Fruit fly (Drosophila melanogaster) whole organism, wandering third instar larva: ENCODE results near the gene CG13950.

ENCODE experiments used
- Abd-B ChIP-seq: fragments of >200 bp; optimal IDR thresholded peaks from 2 replicates; lab custom pipeline; 2017; ENCODE audit warnings: missing biosample characterization, missing genetic modification characterization
- CG9705 ChIP-seq: fragments of 200-800 bp; sonication (Bioruptor generic); optimal IDR thresholded peaks from 2 replicates; lab custom pipeline; 2018; ENCODE audit warnings: missing biosample characterization, mild to moderate bottlenecking, missing genetic modification characterization
- Dfd ChIP-seq: fragments of >200 bp; optimal IDR thresholded peaks from 2 replicates; lab custom pipeline; 2017; ENCODE audit warnings: missing biosample characterization, missing genetic modification characterization
- Dif ChIP-seq: fragments of 200-275, 200-300 bp; sonication (Bioruptor generic); optimal IDR thresholded peaks from 2 replicates; lab custom pipeline; 2018; ENCODE audit warnings: missing biosample characterization, missing genetic modification characterization; ENCODE audit not compliant: partially characterized antibody
- GATAd ChIP-seq: sonication (Bioruptor generic); optimal IDR thresholded peaks from 2 replicates; lab custom pipeline; 2016; ENCODE audit warnings: missing biosample characterization, missing genetic modification characterization
- Hnf4 ChIP-seq: fragments of 200-800 bp; sonication (Bioruptor generic); optimal IDR thresholded peaks from 2 replicates; lab custom pipeline; 2016; ENCODE audit warnings: missing biosample characterization, mild to moderate bottlenecking, missing genetic modification characterization
- Hr78 ChIP-seq: fragments of >200 bp; optimal IDR thresholded peaks from 2 replicates; lab custom pipeline; 2017; ENCODE audit warnings: missing biosample characterization, missing genetic modification characterization
- Hr83 ChIP-seq: fragments of 200-300 bp; sonication (Bioruptor generic); optimal IDR thresholded peaks from 2 replicates; lab custom pipeline; 2016; ENCODE audit warnings: missing biosample characterization, mild to moderate bottlenecking, missing genetic modification characterization, moderate library complexity; ENCODE audit not compliant: poor library complexity, severe bottlenecking
- Jra ChIP-seq: sonication (Bioruptor generic); optimal IDR thresholded peaks from 2 replicates; lab custom pipeline; 2016; ENCODE audit warnings: missing biosample characterization, missing genetic modification characterization
- Mio ChIP-seq: sonication (Bioruptor generic); optimal IDR thresholded peaks from 2 replicates; lab custom pipeline; 2016; ENCODE audit warnings: missing biosample characterization, missing genetic modification characterization
- OdsH ChIP-seq: fragments of 200-800 bp; sonication (Bioruptor generic); optimal IDR thresholded peaks from 2 replicates; lab custom pipeline; 2016; ENCODE audit warnings: missing biosample characterization, mild to moderate bottlenecking, missing genetic modification characterization
- Rel ChIP-seq, 2 experiments: fragments of 200-800 bp; sonication (Bioruptor generic) in 1 of 2; optimal IDR thresholded peaks; 2 replicates in 1 of 2; 3 replicates in 1 of 2; lab custom pipeline; 2016 to 2019; ENCODE audit warnings: mild to moderate bottlenecking in 2 of 2, missing biosample characterization in 2 of 2, missing genetic modification characterization in 2 of 2, moderate library complexity in 1 of 2
- Sp1 ChIP-seq: fragments of 200-800 bp; sonication (Bioruptor generic); optimal IDR thresholded peaks from 3 replicates; lab custom pipeline; 2019; ENCODE audit warnings: missing biosample characterization, mild to moderate bottlenecking, missing genetic modification characterization, moderate library complexity
- Vsx2 ChIP-seq: fragments of 200-300, 225-300 bp; sonication (Bioruptor generic); optimal IDR thresholded peaks from 2 replicates; lab custom pipeline; 2018; ENCODE audit warnings: missing biosample characterization, missing genetic modification characterization; ENCODE audit not compliant: partially characterized antibody
- br ChIP-seq: fragments of 200-800 bp; sonication (Bioruptor generic); optimal IDR thresholded peaks from 2 replicates; lab custom pipeline; 2016; ENCODE audit warnings: missing biosample characterization, missing genetic modification characterization
- brk ChIP-seq: fragments of 200-800 bp; sonication (Bioruptor generic); optimal IDR thresholded peaks from 2 replicates; lab custom pipeline; 2016; ENCODE audit warnings: missing biosample characterization, mild to moderate bottlenecking, missing genetic modification characterization
- dl ChIP-seq, 2 experiments: fragments of 175-275, 200-275 bp in 1 of 2; fragments of 200-275 bp in 1 of 2; sonication (Bioruptor generic); optimal IDR thresholded peaks; lab custom pipeline; 2018; ENCODE audit warnings: mild to moderate bottlenecking in 2 of 2, missing biosample characterization in 2 of 2, missing genetic modification characterization in 2 of 2, moderate library complexity in 2 of 2; ENCODE audit not compliant: partially characterized antibody in 2 of 2, insufficient read depth in 1 of 2
- dmrt93B ChIP-seq: fragments of 200-800 bp; sonication (Bioruptor generic); optimal IDR thresholded peaks from 2 replicates; lab custom pipeline; 2018; ENCODE audit warnings: missing biosample characterization, mild to moderate bottlenecking, missing genetic modification characterization
- dsf ChIP-seq: sonication (Bioruptor generic); optimal IDR thresholded peaks from 2 replicates; lab custom pipeline; 2016; ENCODE audit warnings: missing biosample characterization, missing genetic modification characterization, borderline replicate concordance
- foxo ChIP-seq, 2 experiments: fragments of 200-800 bp; sonication (Bioruptor generic); optimal IDR thresholded peaks; 2 replicates in 1 of 2; 3 replicates in 1 of 2; lab custom pipeline; 2016 to 2017; ENCODE audit warnings: missing biosample characterization in 2 of 2, missing genetic modification characterization in 2 of 2
- fru ChIP-seq: fragments of 200-800 bp; sonication (Bioruptor generic); optimal IDR thresholded peaks from 3 replicates; lab custom pipeline; 2016; ENCODE audit warnings: missing biosample characterization, mild to moderate bottlenecking, missing genetic modification characterization
- h ChIP-seq: fragments of 200-800 bp; sonication (Bioruptor generic); optimal IDR thresholded peaks from 3 replicates; lab custom pipeline; 2016; ENCODE audit warnings: missing biosample characterization, mild to moderate bottlenecking, missing genetic modification characterization
- jim ChIP-seq: fragments of 175-275, 200-325 bp; sonication (Bioruptor generic); optimal IDR thresholded peaks from 2 replicates; lab custom pipeline; 2016; ENCODE audit warnings: missing biosample characterization, mild to moderate bottlenecking, missing genetic modification characterization
- pan ChIP-seq: fragments of >200 bp; optimal IDR thresholded peaks from 2 replicates; lab custom pipeline; 2017
- psq ChIP-seq: fragments of 200-800 bp; sonication (Bioruptor generic); optimal IDR thresholded peaks from 3 replicates; lab custom pipeline; 2017; ENCODE audit warnings: missing biosample characterization, mild to moderate bottlenecking, missing genetic modification characterization, moderate library complexity
- rgr ChIP-seq: fragments of 200-800 bp; sonication (Bioruptor generic); optimal IDR thresholded peaks from 3 replicates; lab custom pipeline; 2016; ENCODE audit warnings: missing biosample characterization, mild to moderate bottlenecking, missing genetic modification characterization
- sage ChIP-seq: fragments of 200-800 bp; sonication (Bioruptor generic); optimal IDR thresholded peaks from 2 replicates; lab custom pipeline; 2016; ENCODE audit warnings: missing biosample characterization, mild to moderate bottlenecking, missing genetic modification characterization
- usp ChIP-seq: fragments of >200 bp; optimal IDR thresholded peaks from 2 replicates; lab custom pipeline; 2017; ENCODE audit warnings: missing biosample characterization, missing genetic modification characterization
- woc ChIP-seq: sonication (Bioruptor generic); optimal IDR thresholded peaks from 2 replicates; lab custom pipeline; 2016; ENCODE audit warnings: missing biosample characterization, mild to moderate bottlenecking, missing genetic modification characterization

CG13950 gene

DNA sequence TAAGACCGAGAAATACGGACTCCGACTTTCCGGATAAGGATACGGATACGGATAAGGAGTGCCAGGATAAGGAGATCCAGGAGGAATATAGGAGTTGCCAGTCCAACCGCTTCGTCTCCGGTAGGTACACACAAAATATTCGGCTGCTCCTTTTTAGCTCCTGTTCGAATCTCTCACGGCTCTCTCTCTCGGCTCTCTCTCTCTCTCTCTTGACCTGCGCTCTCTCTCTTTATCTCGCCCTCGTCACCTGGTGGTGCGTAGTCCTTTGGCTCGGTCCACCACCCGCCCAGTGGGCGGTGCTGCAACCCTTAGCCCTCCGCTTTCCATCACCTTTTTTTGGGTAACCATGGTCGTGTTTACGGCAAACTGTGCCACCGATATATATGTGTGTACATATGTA lies 33.6 kb upstream of the CG13950 start:
- TF ChIP-seq dl (GFP tag; optimal IDR thresholded peaks at IDR 0.05; lab: Kevin White, UChicago; ENCODE audit: insufficient read depth in 1 of 2, partially characterized antibody in 2 of 2) (peak; percentile 85 to 90), Dif (GFP tag; lab: Kevin White, UChicago) (peak; percentile 84), Mio (GFP tag; lab: Kevin White, UChicago) (no peak), Sp1 (GFP tag; lab: Kevin White, UChicago) (no peak)

DNA sequence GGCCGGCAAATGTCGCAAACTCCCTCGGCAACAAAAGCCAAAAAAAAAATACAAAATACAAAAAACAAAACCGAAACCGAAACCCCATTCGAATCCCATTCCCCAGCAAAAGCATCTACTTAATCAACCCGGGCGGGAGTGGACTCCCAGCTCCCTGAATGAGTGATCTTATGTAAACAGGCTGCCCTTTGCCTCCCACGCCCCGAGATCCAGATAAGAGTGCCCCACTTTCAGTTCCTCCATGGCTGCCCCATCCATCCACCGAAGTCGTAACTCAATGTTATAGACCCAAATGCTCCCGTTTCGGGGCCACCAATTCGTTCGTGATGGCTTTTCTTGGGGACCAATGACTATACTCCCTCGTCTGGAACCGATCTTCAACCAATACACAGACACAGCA lies 32.9 kb upstream of the CG13950 start:
- TF ChIP-seq jim (GFP tag; lab: Kevin White, UChicago), result no peak
- no peak for TF ChIP-seq usp
- TF ChIP-seq GATAd (GFP tag; lab: Kevin White, UChicago), result no peak
- no peak for TF ChIP-seq Vsx2 (GFP tag; lab: Kevin White, UChicago)
- TF ChIP-seq Jra (GFP tag; lab: Kevin White, UChicago), result no peak
- TF ChIP-seq OdsH (GFP tag; lab: Kevin White, UChicago), result no peak
- no peak for TF ChIP-seq br (GFP tag; lab: Kevin White, UChicago)
- TF ChIP-seq h (GFP tag; lab: Kevin White, UChicago), result no peak
- no peak for TF ChIP-seq CG9705 (GFP tag; lab: Kevin White, UChicago)
- TF ChIP-seq pan, result no peak
- no peak for TF ChIP-seq Dif (GFP tag; lab: Kevin White, UChicago)
- TF ChIP-seq woc, result no peak
- TF ChIP-seq Rel (GFP tag; optimal IDR thresholded peaks at IDR 0.05; lab: Kevin White, UChicago), result no peak
- no peak for TF ChIP-seq Rel (tag; optimal IDR thresholded peaks at IDR 0.05; lab: Kevin White, UChicago)

DNA sequence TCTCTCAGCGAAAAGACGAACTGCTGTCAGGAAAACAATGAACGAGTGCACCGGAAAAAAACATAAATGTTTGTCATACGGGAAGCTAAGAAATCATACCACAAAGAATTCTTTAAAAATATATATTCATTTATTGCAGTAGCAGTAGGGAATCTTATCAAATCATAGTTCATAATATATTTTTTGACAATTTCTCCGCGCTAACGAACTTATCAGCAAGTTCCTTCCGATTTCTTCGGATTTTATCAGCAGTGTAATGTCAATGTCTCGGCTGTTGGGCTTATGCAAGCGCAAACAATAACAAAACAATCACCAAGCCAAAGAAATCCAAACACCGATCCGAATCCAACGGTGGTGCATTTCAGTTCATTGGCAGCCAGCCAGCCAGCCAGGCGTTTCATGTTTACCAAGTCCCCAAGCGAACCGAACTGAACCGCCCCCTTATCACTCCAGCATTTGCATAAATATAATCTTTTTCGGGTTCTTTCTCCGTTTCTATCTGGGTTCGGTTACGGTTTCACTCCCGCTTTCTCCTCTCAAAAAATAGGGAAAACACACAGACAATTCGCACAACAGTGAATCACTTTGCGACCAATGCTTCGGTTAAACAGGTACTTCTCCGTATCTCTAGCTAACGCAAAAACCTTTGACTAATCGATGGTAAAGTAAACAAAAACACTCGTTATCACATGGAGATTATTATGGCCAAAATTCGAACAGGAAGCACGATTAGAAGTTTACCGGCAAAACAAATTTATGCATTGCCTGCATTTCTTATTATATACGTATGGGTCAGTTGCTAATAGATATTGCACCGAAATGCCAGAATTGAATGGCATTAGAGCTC lies 32.3 kb upstream of the CG13950 start:
- no peak for TF ChIP-seq dsf (GFP tag; lab: Kevin White, UChicago)
- TF ChIP-seq Hr78 (GFP tag; lab: Kevin White, UChicago), result no peak
- TF ChIP-seq foxo (GFP tag; optimal IDR thresholded peaks at IDR 0.05; lab: Kevin White, UChicago), result peak in 1 of 2 experiments; percentile 18
- TF ChIP-seq pan, result no peak
- TF ChIP-seq Sp1 (GFP tag; lab: Kevin White, UChicago), result peak; percentile 5
- TF ChIP-seq h (GFP tag; lab: Kevin White, UChicago), result peak; percentile 24
- no peak for TF ChIP-seq Abd-B (GFP tag; lab: Kevin White, UChicago)
- TF ChIP-seq Hnf4 (GFP tag; lab: Kevin White, UChicago), result peak; percentile 17
- no peak for TF ChIP-seq dmrt93B (GFP tag; lab: Kevin White, UChicago)
- TF ChIP-seq Dif (GFP tag; lab: Kevin White, UChicago), result peak; percentile 17
- TF ChIP-seq br (GFP tag; lab: Kevin White, UChicago), result peak; percentile 28
- TF ChIP-seq Rel (GFP tag; optimal IDR thresholded peaks at IDR 0.05; lab: Kevin White, UChicago), result no peak
- TF ChIP-seq Rel (tag; optimal IDR thresholded peaks at IDR 0.05; lab: Kevin White, UChicago), result peak; percentile 99
- TF ChIP-seq woc, result no peak
- peak; percentile 18 for TF ChIP-seq psq
- peak; percentile 26 for TF ChIP-seq OdsH (GFP tag; lab: Kevin White, UChicago)

DNA sequence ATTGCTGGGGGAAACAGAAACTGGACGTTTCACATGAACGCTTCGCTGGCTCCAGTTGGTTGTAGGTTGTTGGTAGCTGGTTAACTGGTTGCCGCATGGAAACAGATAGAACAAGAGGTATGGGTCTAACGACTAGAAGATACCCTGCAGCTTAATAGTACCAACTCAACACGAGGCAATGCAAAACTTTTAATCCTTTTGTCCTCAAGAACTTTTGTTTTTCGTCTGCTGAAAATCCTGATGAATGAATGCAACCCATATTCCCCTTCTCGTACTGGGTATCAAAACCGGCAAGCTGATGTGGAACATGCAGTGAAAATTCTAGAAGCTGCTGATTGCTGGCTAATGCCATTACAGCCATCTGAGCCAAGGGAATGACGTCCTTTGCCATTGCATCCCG lies 22.0 kb upstream of the CG13950 start:
- TF ChIP-seq rgr (GFP tag; lab: Kevin White, UChicago) (peak; percentile 4), usp (no peak), Sp1 (GFP tag; lab: Kevin White, UChicago) (peak; percentile 7), Hr83 (GFP tag; lab: Kevin White, UChicago) (no peak), fru (GFP tag; lab: Kevin White, UChicago) (peak; percentile 46), br (GFP tag; lab: Kevin White, UChicago) (peak; percentile 35), foxo (GFP tag; optimal IDR thresholded peaks at IDR 0.05; lab: Kevin White, UChicago) (peak in 1 of 2 experiments; percentile 23), brk (GFP tag; lab: Kevin White, UChicago) (no peak), OdsH (GFP tag; lab: Kevin White, UChicago) (peak; percentile 48), psq (peak; percentile 24)

DNA sequence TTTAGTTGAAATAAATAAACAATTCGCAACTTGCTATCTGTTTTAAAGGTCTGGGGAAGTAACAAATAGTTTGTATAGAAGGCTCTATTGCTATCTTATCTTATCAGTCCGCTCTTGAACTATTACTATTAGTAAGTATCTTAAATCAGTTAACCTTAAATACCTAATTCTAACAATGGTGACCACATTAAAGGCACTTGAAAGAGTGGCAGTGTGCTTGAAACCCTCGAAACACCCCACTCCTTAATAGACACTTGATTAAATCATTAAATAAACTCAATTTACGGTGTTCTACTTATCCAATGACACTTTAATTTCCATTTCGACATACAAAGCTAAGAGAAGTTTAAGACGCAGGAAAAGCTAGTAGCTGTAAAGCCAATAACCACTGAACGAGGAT lies 21.2 kb upstream of the CG13950 start:
- TF ChIP-seq jim (GFP tag; lab: Kevin White, UChicago), result no peak
- TF ChIP-seq Dfd (GFP tag; lab: Kevin White, UChicago), result no peak
- no peak for TF ChIP-seq usp
- TF ChIP-seq brk (GFP tag; lab: Kevin White, UChicago), result no peak
- TF ChIP-seq CG9705 (GFP tag; lab: Kevin White, UChicago), result no peak
- no peak for TF ChIP-seq Dif (GFP tag; lab: Kevin White, UChicago)
- TF ChIP-seq Hr83 (GFP tag; lab: Kevin White, UChicago), result no peak
- TF ChIP-seq Sp1 (GFP tag; lab: Kevin White, UChicago), result no peak
- TF ChIP-seq GATAd (GFP tag; lab: Kevin White, UChicago), result no peak
- no peak for TF ChIP-seq dsf (GFP tag; lab: Kevin White, UChicago)
- no peak for TF ChIP-seq sage (GFP tag; lab: Kevin White, UChicago)
- no peak for TF ChIP-seq dmrt93B (GFP tag; lab: Kevin White, UChicago)
